Worm (Caenorhabditis elegans): ENCODE results near the gene Y60C6A.1.

Y60C6A.1 gene

DNA sequence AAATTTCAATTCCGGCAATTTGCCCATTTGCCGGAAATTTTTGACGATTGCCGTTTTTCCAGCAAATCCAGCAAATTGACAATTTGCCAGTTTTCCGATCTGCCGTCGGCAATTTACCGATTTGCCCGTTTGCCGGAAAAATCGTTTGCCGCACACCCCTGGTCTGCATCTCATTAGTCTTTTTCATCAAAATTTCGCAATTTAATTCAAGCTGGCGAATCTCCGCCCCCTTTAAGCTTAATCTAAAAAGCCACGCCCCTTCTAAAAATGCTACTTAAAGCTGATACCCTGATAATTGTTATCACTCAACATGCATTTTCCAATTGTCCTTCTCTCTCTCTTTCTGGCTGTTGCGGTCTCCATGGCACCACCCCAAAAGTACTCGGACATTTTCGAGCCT, at the start of gene Y60C6A.1:
Gene Y60C6A.1 (plus strand): TSS at position 301 of the 400 bp plus-strand sequence.
- no peak for TF ChIP-seq ztf-29 (GFP tag; IDR thresholded peaks at IDR 0.05)
- no peak for TF ChIP-seq T22C8.4 (GFP tag; IDR thresholded peaks at IDR 0.05)
- no peak for TF ChIP-seq cog-1 (tag; optimal IDR thresholded peaks at IDR 0.05)
- TF ChIP-seq ref-1 (GFP tag; conservative IDR thresholded peaks at IDR 0.05): no peak
- no peak for TF ChIP-seq tab-1 (GFP tag; IDR thresholded peaks at IDR 0.05)
- no peak for TF ChIP-seq med-1 (GFP tag; optimal IDR thresholded peaks at IDR 0.05; ENCODE audit: insufficient read depth)
- no peak for TF ChIP-seq klf-2 (GFP tag; conservative IDR thresholded peaks at IDR 0.05)
- no peak for TF ChIP-seq ztf-23 (GFP tag; IDR thresholded peaks at IDR 0.05)
- TF ChIP-seq flt-1 (GFP tag; IDR thresholded peaks at IDR 0.05): no peak

DNA sequence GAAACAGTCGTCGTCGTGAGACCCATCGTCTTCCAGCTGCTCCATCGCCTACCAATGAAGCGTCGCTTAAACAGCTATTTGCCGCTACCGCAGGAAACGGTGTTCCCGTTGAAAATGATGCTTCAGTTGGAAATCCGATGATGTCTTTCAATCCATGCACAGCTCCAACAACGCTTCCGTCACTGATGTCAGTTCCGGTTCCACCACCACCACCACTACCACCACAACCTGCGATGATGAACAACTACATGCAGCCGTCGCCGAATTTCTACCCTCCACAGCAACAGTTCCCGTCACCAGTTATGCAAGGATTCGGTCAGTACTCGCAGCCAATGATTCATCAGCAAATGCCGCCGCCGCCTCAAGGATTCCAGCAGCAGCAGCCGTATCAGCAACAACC, 49.5 kb upstream of the Y60C6A.1 start:
- TF ChIP-seq tab-1 (GFP tag; IDR thresholded peaks at IDR 0.05) (no peak), cog-1 (tag; optimal IDR thresholded peaks at IDR 0.05) (no peak), ztf-29 (GFP tag; IDR thresholded peaks at IDR 0.05) (no peak), ref-1 (GFP tag; conservative IDR thresholded peaks at IDR 0.05) (no peak), ztf-23 (GFP tag; IDR thresholded peaks at IDR 0.05) (no peak), med-1 (GFP tag; optimal IDR thresholded peaks at IDR 0.05; ENCODE audit: insufficient read depth) (no peak), klf-2 (GFP tag; conservative IDR thresholded peaks at IDR 0.05) (no peak), T22C8.4 (GFP tag; IDR thresholded peaks at IDR 0.05) (no peak), flt-1 (GFP tag; IDR thresholded peaks at IDR 0.05) (no peak)

DNA sequence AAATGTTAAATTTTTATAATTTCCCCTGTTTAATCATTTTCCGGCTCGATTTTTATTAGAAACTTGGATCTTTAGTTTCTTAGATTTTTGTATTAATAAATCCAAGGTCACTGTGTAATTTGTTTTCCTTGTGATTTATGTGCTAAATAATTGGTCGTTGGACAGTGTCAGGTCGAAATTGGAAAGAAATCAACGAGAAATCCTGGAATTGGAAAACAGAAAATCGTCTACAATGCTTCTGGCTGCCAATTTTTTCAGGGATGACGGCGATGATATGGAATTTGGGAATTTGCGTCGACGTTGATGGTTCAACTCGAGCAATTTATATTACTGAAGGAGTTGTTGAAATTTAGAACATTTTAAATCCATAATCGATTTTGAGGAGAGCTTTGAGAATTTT, 48.8 kb upstream of the Y60C6A.1 start:
- TF ChIP-seq ztf-29 (GFP tag; IDR thresholded peaks at IDR 0.05): no peak
- no peak for TF ChIP-seq flt-1 (GFP tag; IDR thresholded peaks at IDR 0.05)
- TF ChIP-seq tab-1 (GFP tag; IDR thresholded peaks at IDR 0.05): no peak
- no peak for TF ChIP-seq cog-1 (tag; optimal IDR thresholded peaks at IDR 0.05)
- no peak for TF ChIP-seq T22C8.4 (GFP tag; IDR thresholded peaks at IDR 0.05)
- no peak for TF ChIP-seq klf-2 (GFP tag; conservative IDR thresholded peaks at IDR 0.05)
- no peak for TF ChIP-seq med-1 (GFP tag; optimal IDR thresholded peaks at IDR 0.05; ENCODE audit: insufficient read depth)
- no peak for TF ChIP-seq ref-1 (GFP tag; conservative IDR thresholded peaks at IDR 0.05)
- no peak for TF ChIP-seq ztf-23 (GFP tag; IDR thresholded peaks at IDR 0.05)

DNA sequence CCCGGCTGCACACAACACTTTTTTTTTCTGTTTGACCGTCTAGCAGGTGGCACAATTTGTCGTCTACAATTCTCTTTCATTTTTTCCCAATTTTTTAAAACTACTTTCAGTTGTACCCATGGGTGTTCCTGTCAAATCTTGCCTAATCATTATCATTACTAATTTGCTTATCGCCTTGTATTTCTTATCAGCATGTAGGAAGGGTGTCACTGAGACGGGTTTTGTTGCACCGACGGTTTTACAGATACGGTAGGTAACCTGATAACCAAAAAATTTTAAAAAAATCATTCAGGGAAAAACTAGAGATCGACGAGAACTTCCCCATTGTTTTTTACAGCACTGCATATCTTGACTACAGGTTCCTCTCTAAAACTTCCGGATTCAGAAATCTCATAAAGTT, 45.7 kb upstream of the Y60C6A.1 start, which contains the start of gene F39G3.2:
Gene F39G3.2 (plus strand): TSS at position 105 of the 400 bp plus-strand sequence.
- TF ChIP-seq ztf-29 (GFP tag; IDR thresholded peaks at IDR 0.05) (no peak), med-1 (GFP tag; optimal IDR thresholded peaks at IDR 0.05; ENCODE audit: insufficient read depth) (no peak), ztf-23 (GFP tag; IDR thresholded peaks at IDR 0.05) (no peak), tab-1 (GFP tag; IDR thresholded peaks at IDR 0.05) (no peak), klf-2 (GFP tag; conservative IDR thresholded peaks at IDR 0.05) (no peak), flt-1 (GFP tag; IDR thresholded peaks at IDR 0.05) (no peak), ref-1 (GFP tag; conservative IDR thresholded peaks at IDR 0.05) (no peak), T22C8.4 (GFP tag; IDR thresholded peaks at IDR 0.05) (no peak), cog-1 (tag; optimal IDR thresholded peaks at IDR 0.05) (no peak)

DNA sequence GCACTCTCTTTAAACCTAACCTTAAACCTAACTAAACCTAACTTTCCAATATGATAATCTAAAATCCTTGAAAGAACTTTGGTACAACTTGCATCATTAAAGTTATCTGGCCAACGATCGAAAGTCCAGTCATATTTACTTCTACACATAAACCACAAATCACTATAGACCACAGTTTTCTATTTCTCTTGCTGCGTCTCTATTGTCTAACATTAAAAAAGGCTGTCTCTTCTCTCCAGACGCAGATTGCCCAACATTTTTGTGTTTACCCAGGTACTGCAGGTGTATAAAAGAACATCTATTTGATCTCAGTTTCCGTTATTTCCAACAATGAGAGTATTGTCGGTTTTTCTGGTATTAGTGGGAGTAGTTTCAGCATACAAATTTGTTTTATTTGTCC, 41.2 kb upstream of the Y60C6A.1 start, which contains the start of gene ugt-61:
Gene ugt-61 (plus strand): TSS at position 233 of the 400 bp plus-strand sequence.
- TF ChIP-seq ztf-23 (GFP tag; IDR thresholded peaks at IDR 0.05) (no peak), tab-1 (GFP tag; IDR thresholded peaks at IDR 0.05) (no peak), ztf-29 (GFP tag; IDR thresholded peaks at IDR 0.05) (no peak), cog-1 (tag; optimal IDR thresholded peaks at IDR 0.05) (no peak), klf-2 (GFP tag; conservative IDR thresholded peaks at IDR 0.05) (no peak), T22C8.4 (GFP tag; IDR thresholded peaks at IDR 0.05) (no peak), flt-1 (GFP tag; IDR thresholded peaks at IDR 0.05) (no peak), ref-1 (GFP tag; conservative IDR thresholded peaks at IDR 0.05) (no peak), med-1 (GFP tag; optimal IDR thresholded peaks at IDR 0.05; ENCODE audit: insufficient read depth) (no peak)

DNA sequence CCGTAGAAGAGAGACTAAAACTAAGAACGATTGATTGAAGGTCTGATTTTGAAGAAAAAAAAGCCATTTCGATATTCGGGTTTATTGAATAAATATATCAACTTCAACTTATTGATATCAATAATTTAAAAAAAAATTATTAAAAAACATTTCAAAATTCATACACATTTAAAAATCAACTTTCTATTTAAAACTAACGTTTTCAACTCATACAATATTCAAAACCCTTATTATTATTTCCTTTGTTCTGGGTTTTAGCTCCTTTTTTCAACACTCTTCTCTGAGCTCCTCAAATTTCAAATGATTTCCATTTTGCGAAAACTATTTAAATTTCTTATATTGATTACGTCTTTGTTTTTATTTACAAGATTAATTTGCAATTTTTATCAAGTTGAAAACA, 38.1 kb upstream of the Y60C6A.1 start, which contains the start of gene C18G1.7:
Gene C18G1.7 (plus strand): TSS at position 301 of the 400 bp plus-strand sequence.
- TF ChIP-seq T22C8.4 (GFP tag; IDR thresholded peaks at IDR 0.05) (no peak), flt-1 (GFP tag; IDR thresholded peaks at IDR 0.05) (no peak), ztf-23 (GFP tag; IDR thresholded peaks at IDR 0.05) (no peak), ztf-29 (GFP tag; IDR thresholded peaks at IDR 0.05) (no peak), med-1 (GFP tag; optimal IDR thresholded peaks at IDR 0.05; ENCODE audit: insufficient read depth) (no peak), tab-1 (GFP tag; IDR thresholded peaks at IDR 0.05) (no peak), klf-2 (GFP tag; conservative IDR thresholded peaks at IDR 0.05) (no peak), cog-1 (tag; optimal IDR thresholded peaks at IDR 0.05) (no peak), ref-1 (GFP tag; conservative IDR thresholded peaks at IDR 0.05) (no peak)

DNA sequence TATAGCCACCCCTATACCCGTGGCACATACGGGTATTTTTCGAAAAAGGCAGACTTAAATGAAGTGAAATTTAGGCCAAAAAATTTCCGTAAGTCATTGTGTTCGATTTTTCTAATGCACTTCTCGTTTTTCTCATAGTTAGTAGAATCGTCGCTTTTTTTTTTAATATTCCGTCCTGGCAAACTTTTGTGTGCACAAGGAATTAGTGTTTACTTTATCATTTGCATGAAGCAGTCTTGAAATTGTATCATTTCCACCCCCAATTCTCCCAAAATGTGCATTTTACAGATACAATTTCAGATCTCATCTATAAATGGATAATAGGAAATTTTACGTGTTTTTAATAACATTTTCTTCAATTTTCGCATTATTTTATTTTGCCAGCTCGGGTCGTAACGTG, 33.1 kb upstream of the Y60C6A.1 start, which contains the start of gene C18G1.6:
Gene C18G1.6 (plus strand): TSS at position 301 of the 400 bp plus-strand sequence.
- TF ChIP-seq ztf-23 (GFP tag; IDR thresholded peaks at IDR 0.05): no peak
- TF ChIP-seq klf-2 (GFP tag; conservative IDR thresholded peaks at IDR 0.05): no peak
- TF ChIP-seq cog-1 (tag; optimal IDR thresholded peaks at IDR 0.05): no peak
- TF ChIP-seq flt-1 (GFP tag; IDR thresholded peaks at IDR 0.05): no peak
- no peak for TF ChIP-seq med-1 (GFP tag; optimal IDR thresholded peaks at IDR 0.05; ENCODE audit: insufficient read depth)
- no peak for TF ChIP-seq T22C8.4 (GFP tag; IDR thresholded peaks at IDR 0.05)
- TF ChIP-seq tab-1 (GFP tag; IDR thresholded peaks at IDR 0.05): no peak
- no peak for TF ChIP-seq ztf-29 (GFP tag; IDR thresholded peaks at IDR 0.05)
- no peak for TF ChIP-seq ref-1 (GFP tag; conservative IDR thresholded peaks at IDR 0.05)

DNA sequence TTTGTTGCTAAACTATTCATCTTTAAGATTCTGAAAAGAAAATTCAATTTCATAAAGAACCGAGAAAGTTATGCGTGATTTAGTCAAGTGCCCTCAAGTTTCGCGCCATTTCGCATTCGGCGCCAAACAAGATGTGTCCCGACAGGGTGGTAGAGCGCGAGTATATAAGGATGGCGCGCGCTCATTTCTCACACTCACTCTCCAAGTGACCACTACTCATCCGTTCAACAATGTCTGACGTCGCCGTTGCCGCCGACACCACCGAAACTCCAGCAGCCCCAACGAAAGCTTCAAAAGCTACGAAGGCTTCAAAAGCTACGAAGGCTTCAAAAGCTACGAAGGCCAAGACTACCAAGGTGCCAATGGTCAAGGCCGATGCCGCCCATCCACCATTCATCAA, 29.3 kb upstream of the Y60C6A.1 start, which contains the start of gene hil-4:
Gene hil-4 (plus strand): TSS at position 191 of the 400 bp plus-strand sequence.
- TF ChIP-seq T22C8.4 (GFP tag; IDR thresholded peaks at IDR 0.05) (no peak), ztf-23 (GFP tag; IDR thresholded peaks at IDR 0.05) (no peak), klf-2 (GFP tag; conservative IDR thresholded peaks at IDR 0.05) (no peak), flt-1 (GFP tag; IDR thresholded peaks at IDR 0.05) (no peak), ztf-29 (GFP tag; IDR thresholded peaks at IDR 0.05) (no peak), tab-1 (GFP tag; IDR thresholded peaks at IDR 0.05) (no peak), ref-1 (GFP tag; conservative IDR thresholded peaks at IDR 0.05) (no peak), cog-1 (tag; optimal IDR thresholded peaks at IDR 0.05) (no peak), med-1 (GFP tag; optimal IDR thresholded peaks at IDR 0.05; ENCODE audit: insufficient read depth) (no peak)

DNA sequence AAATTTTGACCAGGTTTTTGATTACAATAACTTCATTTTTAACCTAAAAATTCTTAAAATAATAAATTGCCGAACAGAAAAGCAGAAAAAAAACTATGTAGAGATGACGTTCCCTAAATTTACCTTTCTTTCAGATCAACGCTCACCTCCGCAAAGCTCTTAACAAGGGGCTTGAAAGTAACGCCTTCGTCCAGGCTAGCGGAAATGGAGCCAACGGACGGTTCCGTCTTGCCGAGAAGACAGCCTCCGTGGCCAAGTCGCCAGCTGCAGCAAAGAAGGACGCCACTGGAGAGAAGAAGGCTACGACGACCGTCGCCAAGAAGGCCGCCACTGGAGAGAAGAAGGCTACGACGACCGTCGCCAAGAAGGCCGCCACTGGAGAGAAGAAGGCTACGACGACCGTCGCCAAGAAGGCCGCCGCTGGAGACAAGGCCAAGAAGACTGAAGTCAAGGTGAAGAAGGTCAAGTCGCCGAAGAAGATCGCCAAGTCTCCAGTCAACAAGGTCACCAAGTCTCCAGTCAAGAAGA, 28.7 kb upstream of the Y60C6A.1 start:
- TF ChIP-seq flt-1 (GFP tag; IDR thresholded peaks at IDR 0.05): no peak
- no peak for TF ChIP-seq T22C8.4 (GFP tag; IDR thresholded peaks at IDR 0.05)
- no peak for TF ChIP-seq cog-1 (tag; optimal IDR thresholded peaks at IDR 0.05)
- TF ChIP-seq klf-2 (GFP tag; conservative IDR thresholded peaks at IDR 0.05): no peak
- TF ChIP-seq ref-1 (GFP tag; conservative IDR thresholded peaks at IDR 0.05): no peak
- TF ChIP-seq ztf-29 (GFP tag; IDR thresholded peaks at IDR 0.05): no peak
- TF ChIP-seq ztf-23 (GFP tag; IDR thresholded peaks at IDR 0.05): no peak
- no peak for TF ChIP-seq tab-1 (GFP tag; IDR thresholded peaks at IDR 0.05)
